4 worm cellular contexts compared by ENCODE assay signal in the genomic region with DNA sequence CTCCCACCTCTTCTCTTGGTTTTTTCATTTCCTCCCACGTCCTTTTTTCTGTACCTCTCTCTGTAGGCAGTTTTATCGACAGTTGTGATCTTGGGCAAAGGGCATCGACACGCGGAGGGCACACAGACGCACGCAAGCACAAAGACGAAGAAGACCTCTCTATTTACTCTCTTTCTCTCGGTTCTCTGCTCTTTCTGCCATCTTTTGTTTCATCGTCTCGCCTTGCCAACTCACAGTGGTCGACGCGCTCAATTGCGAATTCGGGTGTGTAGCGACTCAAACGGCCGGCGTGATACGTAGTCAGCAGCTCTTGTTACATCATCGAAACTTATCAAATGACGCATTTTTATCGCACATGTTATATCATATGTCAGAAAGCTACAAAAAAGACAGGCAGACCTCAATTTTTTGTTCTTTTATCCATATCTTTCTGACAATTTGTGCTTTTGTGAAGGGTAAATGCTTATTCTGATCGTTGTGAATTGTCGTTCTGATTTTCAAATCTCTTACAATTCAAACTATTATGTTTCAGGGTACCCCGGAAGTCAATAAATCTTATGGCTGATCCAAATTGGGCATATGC.
A peak's percentile ranks its signal among the peaks of the same experiment; 100 is the strongest.
TF ChIP-seq lines count a peak whose summit lies in the region.

puf-9 (plus strand) TSS at position 533 of the 583 bp plus-strand sequence.

TF ChIP-seq in whole organism, L2 larva, 48 proteins besides CTCF, POLR2A, EP300 and RAD21 (continues in another document):
- TF ChIP-seq sma-9 (GFP tag; optimal IDR thresholded peaks at IDR 0.05; lab: Kevin White, UChicago): peak; percentile 100
- peak; percentile 78 for TF ChIP-seq sma-9 (tag; optimal IDR thresholded peaks at IDR 0.05; lab: Kevin White, UChicago)
- TF ChIP-seq elt-3 (tag; optimal IDR thresholded peaks at IDR 0.05; lab: Kevin White, UChicago): no peak
- peak; percentile 100 for TF ChIP-seq nhr-21 (tag; optimal IDR thresholded peaks at IDR 0.05; lab: Kevin White, UChicago)
- TF ChIP-seq nhr-23 (tag; optimal IDR thresholded peaks at IDR 0.05; lab: Kevin White, UChicago): no peak
- TF ChIP-seq sma-3 (GFP tag; optimal IDR thresholded peaks at IDR 0.05; lab: Kevin White, UChicago): peak; percentile 100
- TF ChIP-seq nhr-77 (tag; optimal IDR thresholded peaks at IDR 0.05; lab: Kevin White, UChicago): peak; percentile 86
- peak; percentile 99 for TF ChIP-seq egl-27 (tag; optimal IDR thresholded peaks at IDR 0.05; lab: Kevin White, UChicago)
- TF ChIP-seq lin-11 (tag; optimal IDR thresholded peaks at IDR 0.05; lab: Kevin White, UChicago): peak; percentile 99
- TF ChIP-seq ztf-4 (tag; optimal IDR thresholded peaks at IDR 0.05; lab: Kevin White, UChicago): peak; percentile 99
- TF ChIP-seq unc-55 (GFP tag; optimal IDR thresholded peaks at IDR 0.05; lab: Kevin White, UChicago): peak; percentile 99
- TF ChIP-seq ztf-1 (GFP tag; conservative IDR thresholded peaks at IDR 0.05; lab: Robert Waterston, UW): no peak
- peak; percentile 95 for TF ChIP-seq blmp-1 (tag; optimal IDR thresholded peaks at IDR 0.05; lab: Kevin White, UChicago; ENCODE audit: insufficient read depth)
- TF ChIP-seq ama-1 (optimal IDR thresholded peaks at IDR 0.05; lab: Kevin White, UChicago): peak; percentile 61
- peak; percentile 95 for TF ChIP-seq ceh-82 (tag; optimal IDR thresholded peaks at IDR 0.05; lab: Kevin White, UChicago)
- TF ChIP-seq skn-1 (tag; optimal IDR thresholded peaks at IDR 0.05; lab: Kevin White, UChicago): peak; percentile 74
- peak; percentile 91 for TF ChIP-seq alr-1 (tag; optimal IDR thresholded peaks at IDR 0.05; lab: Kevin White, UChicago)
- TF ChIP-seq F13H6.1 (tag; optimal IDR thresholded peaks at IDR 0.05; lab: Kevin White, UChicago): peak; percentile 99
- peak; percentile 88 for TF ChIP-seq lin-39 (tag; optimal IDR thresholded peaks at IDR 0.05; lab: Kevin White, UChicago)
- TF ChIP-seq R02D3.7 (tag; optimal IDR thresholded peaks at IDR 0.05; lab: Kevin White, UChicago): peak; percentile 70
- peak; percentile 34 for TF ChIP-seq unc-39 (tag; optimal IDR thresholded peaks at IDR 0.05; lab: Kevin White, UChicago)

TF ChIP-seq in whole organism, L4 larva, 104 proteins besides CTCF, POLR2A, EP300 and RAD21 (continues in another document):
- TF ChIP-seq nhr-28 (tag; optimal IDR thresholded peaks at IDR 0.05; lab: Kevin White, UChicago): peak; percentile 100
- peak; percentile 98 for TF ChIP-seq ceh-20 (GFP tag; IDR thresholded peaks at IDR 0.05; lab: Robert Waterston, UW)
- no peak for TF ChIP-seq daf-8 (GFP tag; IDR thresholded peaks at IDR 0.05; lab: Robert Waterston, UW)
- TF ChIP-seq gei-8 (GFP tag; optimal IDR thresholded peaks at IDR 0.05; lab: Kevin White, UChicago): peak; percentile 94
- TF ChIP-seq spr-1 (tag; optimal IDR thresholded peaks at IDR 0.05; lab: Kevin White, UChicago): peak; percentile 92
- TF ChIP-seq unc-39 (tag; optimal IDR thresholded peaks at IDR 0.05; lab: Kevin White, UChicago): peak; percentile 67
- peak; percentile 96 for TF ChIP-seq nhr-48 (tag; optimal IDR thresholded peaks at IDR 0.05; lab: Kevin White, UChicago)
- peak; percentile 100 for TF ChIP-seq dmd-6 (GFP tag; IDR thresholded peaks at IDR 0.05; lab: Robert Waterston, UW)
- TF ChIP-seq fkh-10 (GFP tag; optimal IDR thresholded peaks at IDR 0.05; lab: Kevin White, UChicago): peak; percentile 99
- 0 out of 2 replicates have a peak, but pooled peaks have one; percentile 39 for TF ChIP-seq snpc-1.2 (GFP tag; IDR thresholded peaks at IDR 0.05; lab: Robert Waterston, UW)
- peak; percentile 76 for TF ChIP-seq attf-4 (tag; optimal IDR thresholded peaks at IDR 0.05; lab: Kevin White, UChicago)
- TF ChIP-seq ces-1 (GFP tag; optimal IDR thresholded peaks at IDR 0.05; lab: Kevin White, UChicago): peak; percentile 12
- peak; percentile 79 for TF ChIP-seq fos-1 (tag; optimal IDR thresholded peaks at IDR 0.05; lab: Kevin White, UChicago)
- peak; percentile 100 for TF ChIP-seq nhr-6 (tag; optimal IDR thresholded peaks at IDR 0.05; lab: Kevin White, UChicago)
- peak; percentile 84 for TF ChIP-seq mxl-2 (GFP tag; conservative IDR thresholded peaks at IDR 0.05; lab: Robert Waterston, UW)
- TF ChIP-seq unc-130 (GFP tag; optimal IDR thresholded peaks at IDR 0.05; lab: Kevin White, UChicago): no peak
- peak; percentile 46; the same call in 1 of the 2 replicates for TF ChIP-seq ceh-44 (GFP tag; IDR thresholded peaks at IDR 0.05; lab: Robert Waterston, UW)
- peak; percentile 94 for TF ChIP-seq php-3 (GFP tag; IDR thresholded peaks at IDR 0.05; lab: Robert Waterston, UW)
- peak; percentile 95 to 99 for TF ChIP-seq mdl-1 (tag; optimal IDR thresholded peaks at IDR 0.05; lab: Kevin White, UChicago)
- TF ChIP-seq zfp-2 (tag; optimal IDR thresholded peaks at IDR 0.05; lab: Kevin White, UChicago): peak; percentile 99
- peak in 1 of 2 experiments; percentile 78 for TF ChIP-seq ZK546.5 (tag; optimal IDR thresholded peaks at IDR 0.05; lab: Kevin White, UChicago)

TF ChIP-seq in whole organism, late embryonic, 69 proteins besides CTCF, POLR2A, EP300 and RAD21 (continues in another document):
- TF ChIP-seq unc-42 (tag; optimal IDR thresholded peaks at IDR 0.05; lab: Kevin White, UChicago): peak; percentile 73
- TF ChIP-seq unc-55 (GFP tag; optimal IDR thresholded peaks at IDR 0.05; lab: Kevin White, UChicago): peak; percentile 87
- TF ChIP-seq T23F11.4 (GFP tag; optimal IDR thresholded peaks at IDR 0.05; lab: Kevin White, UChicago): no peak
- peak; percentile 52 for TF ChIP-seq lim-6 (tag; optimal IDR thresholded peaks at IDR 0.05; lab: Kevin White, UChicago)
- peak; percentile 63 for TF ChIP-seq dmd-4 (tag; optimal IDR thresholded peaks at IDR 0.05; lab: Kevin White, UChicago; ENCODE audit: borderline replicate concordance)
- no peak for TF ChIP-seq lin-11 (tag; optimal IDR thresholded peaks at IDR 0.05; lab: Kevin White, UChicago)
- TF ChIP-seq sdc-2 (tag; optimal IDR thresholded peaks at IDR 0.05; lab: Kevin White, UChicago): peak; percentile 86
- TF ChIP-seq hlh-8 (tag; optimal IDR thresholded peaks at IDR 0.05; lab: Kevin White, UChicago): peak; percentile 9
- peak; percentile 71 for TF ChIP-seq ceh-19 (GFP tag; optimal IDR thresholded peaks at IDR 0.05; lab: Kevin White, UChicago)
- TF ChIP-seq hlh-30 (tag; optimal IDR thresholded peaks at IDR 0.05; lab: Kevin White, UChicago; ENCODE audit: insufficient read depth): peak; percentile 86
- TF ChIP-seq K09A11.1 (tag; optimal IDR thresholded peaks at IDR 0.05; lab: Kevin White, UChicago; ENCODE audit: insufficient read depth): peak; percentile 57
- no peak for TF ChIP-seq eyg-1 (tag; optimal IDR thresholded peaks at IDR 0.05; lab: Kevin White, UChicago)
- TF ChIP-seq rnt-1 (tag; optimal IDR thresholded peaks at IDR 0.05; lab: Kevin White, UChicago): peak; percentile 93
- TF ChIP-seq Y22D7AL.16 (tag; optimal IDR thresholded peaks at IDR 0.05; lab: Kevin White, UChicago): peak; percentile 39
- TF ChIP-seq tbx-7 (tag; optimal IDR thresholded peaks at IDR 0.05; lab: Kevin White, UChicago): peak; percentile 30
- peak; percentile 55 for TF ChIP-seq C08G9.2 (tag; optimal IDR thresholded peaks at IDR 0.05; lab: Kevin White, UChicago)
- TF ChIP-seq nhr-11 (tag; optimal IDR thresholded peaks at IDR 0.05; lab: Kevin White, UChicago): no peak
- peak; percentile 7 for TF ChIP-seq ceh-48 (tag; optimal IDR thresholded peaks at IDR 0.05; lab: Kevin White, UChicago)
- no peak for TF ChIP-seq hlh-6 (tag; optimal IDR thresholded peaks at IDR 0.05; lab: Kevin White, UChicago)
- peak; percentile 69 for TF ChIP-seq pros-1 (tag; optimal IDR thresholded peaks at IDR 0.05; lab: Kevin White, UChicago)
- TF ChIP-seq unc-86 (tag; optimal IDR thresholded peaks at IDR 0.05; lab: Kevin White, UChicago): peak; percentile 46
- TF ChIP-seq pax-1 (tag; optimal IDR thresholded peaks at IDR 0.05; lab: Kevin White, UChicago): peak; percentile 78
- TF ChIP-seq madf-2 (tag; optimal IDR thresholded peaks at IDR 0.05; lab: Kevin White, UChicago): peak; percentile 62

TF ChIP-seq in whole organism, mixed stage, embryonic, 35 proteins besides CTCF, POLR2A, EP300 and RAD21 (continues in another document):
- TF ChIP-seq pha-4 (tag; optimal IDR thresholded peaks at IDR 0.05; lab: Kevin White, UChicago) (peak; percentile 98), ham-2 (GFP tag; optimal IDR thresholded peaks at IDR 0.05; lab: Kevin White, UChicago) (peak; percentile 55), hlh-1 (tag; optimal IDR thresholded peaks at IDR 0.05; lab: Kevin White, UChicago) (peak; percentile 87), lin-32 (GFP tag; optimal IDR thresholded peaks at IDR 0.05; lab: Kevin White, UChicago) (no peak), lsy-2 (tag; optimal IDR thresholded peaks at IDR 0.05; lab: Kevin White, UChicago) (peak; percentile 85), mls-2 (tag; optimal IDR thresholded peaks at IDR 0.05; lab: Kevin White, UChicago) (peak; percentile 86), flh-1 (GFP tag; optimal IDR thresholded peaks at IDR 0.05; lab: Kevin White, UChicago) (no peak), ces-1 (GFP tag; optimal IDR thresholded peaks at IDR 0.05; lab: Kevin White, UChicago) (peak; percentile 53), nhr-12 (tag; optimal IDR thresholded peaks at IDR 0.05; lab: Kevin White, UChicago) (peak; percentile 32), ztf-11 (tag; optimal IDR thresholded peaks at IDR 0.05; lab: Kevin White, UChicago) (peak; percentile 80), bed-3 (GFP tag; optimal IDR thresholded peaks at IDR 0.05; lab: Kevin White, UChicago) (no peak), cnd-1 (tag; optimal IDR thresholded peaks at IDR 0.05; lab: Kevin White, UChicago) (peak; percentile 79), elt-3 (tag; optimal IDR thresholded peaks at IDR 0.05; lab: Kevin White, UChicago) (peak; percentile 77), blmp-1 (tag; optimal IDR thresholded peaks at IDR 0.05; lab: Kevin White, UChicago) (no peak), M03D4.4 (tag; optimal IDR thresholded peaks at IDR 0.05; lab: Kevin White, UChicago) (peak; percentile 36), nhr-76 (tag; optimal IDR thresholded peaks at IDR 0.05; lab: Kevin White, UChicago) (peak; percentile 15), unc-39 (tag; optimal IDR thresholded peaks at IDR 0.05; lab: Kevin White, UChicago) (peak; percentile 80), nhr-2 (tag; optimal IDR thresholded peaks at IDR 0.05; lab: Kevin White, UChicago) (peak; percentile 68), unc-120 (tag; optimal IDR thresholded peaks at IDR 0.05; lab: Kevin White, UChicago; ENCODE audit: poor library complexity, severe bottlenecking) (peak; percentile 82), nhr-28 (tag; optimal IDR thresholded peaks at IDR 0.05; lab: Kevin White, UChicago) (no peak), nhr-237 (tag; optimal IDR thresholded peaks at IDR 0.05; lab: Kevin White, UChicago) (peak; percentile 94), unc-62 (GFP tag; optimal IDR thresholded peaks at IDR 0.05; lab: Kevin White, UChicago) (peak; percentile 93), zip-8 (tag; optimal IDR thresholded peaks at IDR 0.05; lab: Kevin White, UChicago) (peak; percentile 61), mab-5 (tag; optimal IDR thresholded peaks at IDR 0.05; lab: Kevin White, UChicago) (peak; percentile 9), ceh-39 (tag; optimal IDR thresholded peaks at IDR 0.05; lab: Kevin White, UChicago) (peak; percentile 95), snpc-4 (tag; optimal IDR thresholded peaks at IDR 0.05; lab: Kevin White, UChicago) (no peak)
